Worm (Caenorhabditis elegans): ENCODE measurements around the gene daf-11.

DNA sequence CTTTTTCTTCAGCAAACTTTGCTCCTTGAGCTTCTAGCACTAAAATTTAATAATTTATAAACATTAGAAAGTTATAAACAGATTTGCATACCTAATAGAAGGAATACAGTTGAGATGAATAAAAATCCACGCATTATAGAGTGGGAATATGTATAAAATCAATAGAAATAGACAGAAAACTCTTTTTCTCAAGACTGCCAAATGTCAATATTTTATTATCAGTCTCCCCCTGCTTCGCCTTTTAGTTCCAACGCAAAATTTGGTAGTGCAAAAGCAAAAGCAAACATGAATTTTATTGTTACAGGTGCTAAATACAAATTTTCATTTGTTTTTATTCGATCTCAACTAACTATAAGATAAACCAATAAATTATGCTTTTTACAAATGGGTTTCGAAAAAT, 37.0 kb upstream of the daf-11 start, which contains the start of gene T04F3.4:
- TF ChIP-seq elt-3 (tag; optimal IDR thresholded peaks at IDR 0.05) (no peak), ztf-11 (tag; optimal IDR thresholded peaks at IDR 0.05) (no peak), unc-62 (GFP tag; optimal IDR thresholded peaks at IDR 0.05) (no peak), snpc-4 (tag; optimal IDR thresholded peaks at IDR 0.05) (no peak), ces-1 (GFP tag; optimal IDR thresholded peaks at IDR 0.05) (no peak), lsy-2 (tag; optimal IDR thresholded peaks at IDR 0.05) (no peak), mep-1 (tag; optimal IDR thresholded peaks at IDR 0.05) (no peak), nhr-76 (tag; optimal IDR thresholded peaks at IDR 0.05) (no peak)

All from whole organism, mixed stage, embryonic.